Fruit fly (Drosophila melanogaster) whole organism, wandering third instar larva: ENCODE measurements around the gene Cpr64Aa.
A peak's percentile ranks its signal among the peaks of the same experiment; 100 is the strongest.

Experiments
- Abd-B ChIP-seq: fragments of >200 bp; optimal IDR thresholded peaks from 2 replicates; lab custom pipeline; 2017; ENCODE audit warnings: missing biosample characterization, missing genetic modification characterization
- CG32264 ChIP-seq: fragments of 200-800 bp; sonication (Bioruptor generic); optimal IDR thresholded peaks from 2 replicates; lab custom pipeline; 2016; ENCODE audit warnings: missing biosample characterization, missing genetic modification characterization
- CG9705 ChIP-seq: fragments of 200-800 bp; sonication (Bioruptor generic); optimal IDR thresholded peaks from 2 replicates; lab custom pipeline; 2018; ENCODE audit warnings: missing biosample characterization, mild to moderate bottlenecking, missing genetic modification characterization
- CrebA ChIP-seq: fragments of 200-800 bp; sonication (Bioruptor generic); optimal IDR thresholded peaks from 2 replicates; lab custom pipeline; 2016; ENCODE audit warnings: missing biosample characterization, mild to moderate bottlenecking, missing genetic modification characterization, borderline replicate concordance
- Dfd ChIP-seq: fragments of >200 bp; optimal IDR thresholded peaks from 2 replicates; lab custom pipeline; 2017; ENCODE audit warnings: missing biosample characterization, missing genetic modification characterization
- Dif ChIP-seq: fragments of 200-275, 200-300 bp; sonication (Bioruptor generic); optimal IDR thresholded peaks from 2 replicates; lab custom pipeline; 2018; ENCODE audit warnings: missing biosample characterization, missing genetic modification characterization; ENCODE audit not compliant: partially characterized antibody
- HLH106 ChIP-seq: fragments of 200-800 bp; optimal IDR thresholded peaks from 3 replicates; lab custom pipeline; 2019; ENCODE audit warnings: missing biosample characterization, mild to moderate bottlenecking, missing genetic modification characterization, moderate library complexity
- Hnf4 ChIP-seq: fragments of 200-800 bp; sonication (Bioruptor generic); optimal IDR thresholded peaks from 2 replicates; lab custom pipeline; 2016; ENCODE audit warnings: missing biosample characterization, mild to moderate bottlenecking, missing genetic modification characterization
- Hr78 ChIP-seq: fragments of >200 bp; optimal IDR thresholded peaks from 2 replicates; lab custom pipeline; 2017; ENCODE audit warnings: missing biosample characterization, missing genetic modification characterization
- Jra ChIP-seq: sonication (Bioruptor generic); optimal IDR thresholded peaks from 2 replicates; lab custom pipeline; 2016; ENCODE audit warnings: missing biosample characterization, missing genetic modification characterization
- Mio ChIP-seq: sonication (Bioruptor generic); optimal IDR thresholded peaks from 2 replicates; lab custom pipeline; 2016; ENCODE audit warnings: missing biosample characterization, missing genetic modification characterization
- N ChIP-seq: fragments of >200 bp; optimal IDR thresholded peaks from 2 replicates; lab custom pipeline; 2018; ENCODE audit warnings: missing biosample characterization, missing external identifiers, missing genetic modification characterization
- OdsH ChIP-seq: fragments of 200-800 bp; sonication (Bioruptor generic); optimal IDR thresholded peaks from 2 replicates; lab custom pipeline; 2016; ENCODE audit warnings: missing biosample characterization, mild to moderate bottlenecking, missing genetic modification characterization
- Rel ChIP-seq, 2 experiments: fragments of 200-800 bp; sonication (Bioruptor generic) in 1 of 2; optimal IDR thresholded peaks; 2 replicates in 1 of 2; 3 replicates in 1 of 2; lab custom pipeline; 2016 to 2019; ENCODE audit warnings: mild to moderate bottlenecking in 2 of 2, missing biosample characterization in 2 of 2, missing genetic modification characterization in 2 of 2, moderate library complexity in 1 of 2
- Sp1 ChIP-seq: fragments of 200-800 bp; sonication (Bioruptor generic); optimal IDR thresholded peaks from 3 replicates; lab custom pipeline; 2019; ENCODE audit warnings: missing biosample characterization, mild to moderate bottlenecking, missing genetic modification characterization, moderate library complexity
- Vsx2 ChIP-seq: fragments of 200-300, 225-300 bp; sonication (Bioruptor generic); optimal IDR thresholded peaks from 2 replicates; lab custom pipeline; 2018; ENCODE audit warnings: missing biosample characterization, missing genetic modification characterization; ENCODE audit not compliant: partially characterized antibody
- br ChIP-seq: fragments of 200-800 bp; sonication (Bioruptor generic); optimal IDR thresholded peaks from 2 replicates; lab custom pipeline; 2016; ENCODE audit warnings: missing biosample characterization, missing genetic modification characterization
- dl ChIP-seq, 2 experiments: fragments of 175-275, 200-275 bp in 1 of 2; fragments of 200-275 bp in 1 of 2; sonication (Bioruptor generic); optimal IDR thresholded peaks; lab custom pipeline; 2018; ENCODE audit warnings: mild to moderate bottlenecking in 2 of 2, missing biosample characterization in 2 of 2, missing genetic modification characterization in 2 of 2, moderate library complexity in 2 of 2; ENCODE audit not compliant: partially characterized antibody in 2 of 2, insufficient read depth in 1 of 2
- dsf ChIP-seq: sonication (Bioruptor generic); optimal IDR thresholded peaks from 2 replicates; lab custom pipeline; 2016; ENCODE audit warnings: missing biosample characterization, missing genetic modification characterization, borderline replicate concordance
- ey ChIP-seq: fragments of 200-800 bp; sonication (Bioruptor generic); optimal IDR thresholded peaks from 2 replicates; lab custom pipeline; 2016; ENCODE audit warnings: missing biosample characterization, missing genetic modification characterization
- foxo ChIP-seq, 2 experiments: fragments of 200-800 bp; sonication (Bioruptor generic); optimal IDR thresholded peaks; 2 replicates in 1 of 2; 3 replicates in 1 of 2; lab custom pipeline; 2016 to 2017; ENCODE audit warnings: missing biosample characterization in 2 of 2, missing genetic modification characterization in 2 of 2
- fru ChIP-seq: fragments of 200-800 bp; sonication (Bioruptor generic); optimal IDR thresholded peaks from 3 replicates; lab custom pipeline; 2016; ENCODE audit warnings: missing biosample characterization, mild to moderate bottlenecking, missing genetic modification characterization
- h ChIP-seq: fragments of 200-800 bp; sonication (Bioruptor generic); optimal IDR thresholded peaks from 3 replicates; lab custom pipeline; 2016; ENCODE audit warnings: missing biosample characterization, mild to moderate bottlenecking, missing genetic modification characterization
- jim ChIP-seq: fragments of 175-275, 200-325 bp; sonication (Bioruptor generic); optimal IDR thresholded peaks from 2 replicates; lab custom pipeline; 2016; ENCODE audit warnings: missing biosample characterization, mild to moderate bottlenecking, missing genetic modification characterization
- lola ChIP-seq: fragments of >200 bp; optimal IDR thresholded peaks from 2 replicates; lab custom pipeline; 2017; ENCODE audit warnings: missing biosample characterization, missing genetic modification characterization
- psq ChIP-seq: fragments of 200-800 bp; sonication (Bioruptor generic); optimal IDR thresholded peaks from 3 replicates; lab custom pipeline; 2017; ENCODE audit warnings: missing biosample characterization, mild to moderate bottlenecking, missing genetic modification characterization, moderate library complexity
- rgr ChIP-seq: fragments of 200-800 bp; sonication (Bioruptor generic); optimal IDR thresholded peaks from 3 replicates; lab custom pipeline; 2016; ENCODE audit warnings: missing biosample characterization, mild to moderate bottlenecking, missing genetic modification characterization
- sv ChIP-seq: fragments of 200-800 bp; sonication (Bioruptor generic); optimal IDR thresholded peaks from 3 replicates; lab custom pipeline; 2016; ENCODE audit warnings: missing biosample characterization, missing genetic modification characterization
- tai ChIP-seq: sonication (Bioruptor generic); optimal IDR thresholded peaks from 2 replicates; lab custom pipeline; 2016; ENCODE audit warnings: missing biosample characterization, missing genetic modification characterization
- woc ChIP-seq: sonication (Bioruptor generic); optimal IDR thresholded peaks from 2 replicates; lab custom pipeline; 2016; ENCODE audit warnings: missing biosample characterization, mild to moderate bottlenecking, missing genetic modification characterization

Cpr64Aa gene

DNA sequence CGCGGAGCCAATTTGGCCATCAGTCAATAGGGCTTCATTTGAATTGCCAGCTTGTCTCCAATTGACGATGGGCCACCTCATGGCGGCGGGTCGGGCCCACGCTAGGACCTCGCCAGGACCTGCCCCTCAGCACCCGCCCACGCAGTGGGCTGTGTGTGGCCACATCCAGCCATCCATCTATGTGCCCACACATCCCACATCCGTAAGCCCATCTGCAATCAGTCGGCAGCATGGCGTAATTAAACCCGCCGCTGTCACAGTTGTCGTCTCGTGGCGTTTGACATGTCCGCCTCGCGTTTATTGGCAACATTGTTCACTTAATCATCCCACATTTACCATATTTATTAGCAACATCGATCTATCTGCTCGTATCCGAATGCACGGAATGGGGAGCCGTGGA is 29.2 kb upstream of the Cpr64Aa start:
- TF ChIP-seq sv (no peak), br (no peak)

dm6 chr3L:4236097-4236572 is 27.2 kb upstream of the Cpr64Aa start, which contains the start of gene ImpL2:
ImpL2 (minus strand) TSS chr3L:4236147.
- TF ChIP-seq Abd-B (GFP tag; lab: Kevin White, UChicago), result no peak
- TF ChIP-seq ey, result no peak
- no peak for TF ChIP-seq Sp1 (GFP tag; lab: Kevin White, UChicago)
- TF ChIP-seq Jra (GFP tag; lab: Kevin White, UChicago), result no peak
- TF ChIP-seq N (GFP tag; lab: Kevin White, UChicago), result no peak
- no peak for TF ChIP-seq tai
- no peak for TF ChIP-seq HLH106 (tag; lab: Kevin White, UChicago)
- TF ChIP-seq rgr (GFP tag; lab: Kevin White, UChicago), result no peak
- no peak for TF ChIP-seq Dfd (GFP tag; lab: Kevin White, UChicago)
- no peak for TF ChIP-seq Mio (GFP tag; lab: Kevin White, UChicago)
- no peak for TF ChIP-seq OdsH (GFP tag; lab: Kevin White, UChicago)
- no peak for TF ChIP-seq fru (GFP tag; lab: Kevin White, UChicago)
- TF ChIP-seq dsf (GFP tag; lab: Kevin White, UChicago), result no peak
- no peak for TF ChIP-seq Rel (GFP tag; optimal IDR thresholded peaks at IDR 0.05; lab: Kevin White, UChicago)
- no peak for TF ChIP-seq Rel (tag; optimal IDR thresholded peaks at IDR 0.05; lab: Kevin White, UChicago)
- no peak for TF ChIP-seq jim (GFP tag; lab: Kevin White, UChicago)
- TF ChIP-seq lola (GFP tag; lab: Kevin White, UChicago), result no peak
- TF ChIP-seq psq, result no peak
- no peak for TF ChIP-seq Hr78
- TF ChIP-seq Hnf4 (GFP tag; lab: Kevin White, UChicago), result no peak
- no peak for TF ChIP-seq CG32264 (GFP tag; lab: Kevin White, UChicago)

- peak in 1 of 2 experiments; percentile 21 for TF ChIP-seq dl (GFP tag; optimal IDR thresholded peaks at IDR 0.05; lab: Kevin White, UChicago; ENCODE audit: insufficient read depth in 1 of 2, partially characterized antibody in 2 of 2)
- TF ChIP-seq Dif (GFP tag; lab: Kevin White, UChicago), result peak; percentile 38
- TF ChIP-seq jim (GFP tag; lab: Kevin White, UChicago), result no peak
- TF ChIP-seq Vsx2, result peak; percentile 11
- TF ChIP-seq foxo (GFP tag; optimal IDR thresholded peaks at IDR 0.05; lab: Kevin White, UChicago), result no peak
- TF ChIP-seq CG32264 (GFP tag; lab: Kevin White, UChicago), result no peak
- TF ChIP-seq h (GFP tag; lab: Kevin White, UChicago), result no peak
- TF ChIP-seq Rel (GFP tag; optimal IDR thresholded peaks at IDR 0.05; lab: Kevin White, UChicago), result no peak
- TF ChIP-seq Rel (tag; optimal IDR thresholded peaks at IDR 0.05; lab: Kevin White, UChicago), result peak; percentile 2
- TF ChIP-seq dsf (GFP tag; lab: Kevin White, UChicago), result no peak
- TF ChIP-seq Sp1 (GFP tag; lab: Kevin White, UChicago), result no peak
- TF ChIP-seq ey, result no peak
- peak; percentile 64 for TF ChIP-seq N (GFP tag; lab: Kevin White, UChicago)
Measured at dm6 chr3L:4233603-4234277, 24.8 kb upstream of the Cpr64Aa start.

DNA sequence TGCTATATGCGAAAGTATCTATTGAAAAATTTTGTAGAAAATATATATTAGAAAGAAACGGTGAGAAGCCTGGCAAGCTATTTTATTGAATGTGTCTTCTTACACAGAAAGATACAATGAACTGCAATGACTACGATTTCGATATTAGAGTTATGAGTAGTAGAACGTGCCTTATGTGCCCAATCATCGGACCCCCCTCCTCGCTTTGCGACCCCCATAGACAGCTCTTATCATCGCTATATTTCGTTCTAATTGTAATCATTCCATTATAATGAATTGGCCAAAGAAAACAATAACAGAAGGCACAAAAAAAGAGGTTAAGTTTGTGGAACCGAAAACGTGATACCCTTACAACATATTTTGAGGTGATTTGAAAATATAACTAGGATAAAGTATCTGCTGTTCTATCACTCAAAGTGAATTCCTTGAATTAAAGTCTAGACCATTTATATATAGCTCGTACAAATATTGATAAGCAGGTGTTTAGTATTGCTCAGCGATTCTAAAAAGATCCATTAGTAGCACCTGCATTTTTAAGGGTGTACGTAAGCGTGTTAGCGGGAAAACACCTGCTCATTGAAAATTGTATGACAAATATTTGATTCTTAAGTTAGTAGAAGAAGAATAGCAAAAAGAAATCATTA is 23.9 kb upstream of the Cpr64Aa start:
- TF ChIP-seq Jra (GFP tag; lab: Kevin White, UChicago), result no peak
- no peak for TF ChIP-seq Hr78
- TF ChIP-seq sv, result no peak
- no peak for TF ChIP-seq woc (GFP tag; lab: Kevin White, UChicago)
- TF ChIP-seq ey, result peak; percentile 15
- TF ChIP-seq fru (GFP tag; lab: Kevin White, UChicago), result peak; percentile 23
- no peak for TF ChIP-seq N (GFP tag; lab: Kevin White, UChicago)
- no peak for TF ChIP-seq HLH106 (tag; lab: Kevin White, UChicago)
- TF ChIP-seq psq, result no peak
- no peak for TF ChIP-seq CrebA (GFP tag; lab: Kevin White, UChicago)
- peak; percentile 43 for TF ChIP-seq h (GFP tag; lab: Kevin White, UChicago)
- no peak for TF ChIP-seq CG9705 (GFP tag; lab: Kevin White, UChicago)
- TF ChIP-seq lola (GFP tag; lab: Kevin White, UChicago), result no peak
- no peak for TF ChIP-seq CG32264 (GFP tag; lab: Kevin White, UChicago)
- TF ChIP-seq Hnf4 (GFP tag; lab: Kevin White, UChicago), result no peak
